Fruit fly (Drosophila melanogaster) whole organism, larva: Measurements from ENCODE around the gene Sec61gamma.

ENCODE experiments used
- noc ChIP-seq: fragments of 200-800 bp; sonication (Bioruptor generic); optimal IDR thresholded peaks from 3 replicates; lab custom pipeline; 2019; ENCODE audit warnings: missing biosample characterization, mild to moderate bottlenecking, missing genetic modification characterization, moderate library complexity

The Sec61gamma gene

dm6 chrX:19618183-19618740 is 24.9 kb upstream of the Sec61gamma start, which contains the start of the genes Pstk and Tim9b:
Pstk (minus strand) TSS chrX:19618537.
Tim9b (minus strand) TSS chrX:19618537.
- no peak for TF ChIP-seq noc (tag; lab: Kevin White, UChicago)

- no peak for TF ChIP-seq noc (tag; lab: Kevin White, UChicago)
These were observed 22.0 kb upstream of the Sec61gamma start, which contains the start of gene CG14221 for dm6 chrX:19621145-19621544. CG14221 (minus strand) TSS chrX:19621245.

dm6 chrX:19622924-19623323 is 20.2 kb upstream of the Sec61gamma start, which contains the start of the genes Naa20A and MKP-4:
Naa20A (minus strand) TSS chrX:19623074.
MKP-4 (plus strand) TSS chrX:19623114.
- no peak for TF ChIP-seq noc (tag; lab: Kevin White, UChicago)

DNA sequence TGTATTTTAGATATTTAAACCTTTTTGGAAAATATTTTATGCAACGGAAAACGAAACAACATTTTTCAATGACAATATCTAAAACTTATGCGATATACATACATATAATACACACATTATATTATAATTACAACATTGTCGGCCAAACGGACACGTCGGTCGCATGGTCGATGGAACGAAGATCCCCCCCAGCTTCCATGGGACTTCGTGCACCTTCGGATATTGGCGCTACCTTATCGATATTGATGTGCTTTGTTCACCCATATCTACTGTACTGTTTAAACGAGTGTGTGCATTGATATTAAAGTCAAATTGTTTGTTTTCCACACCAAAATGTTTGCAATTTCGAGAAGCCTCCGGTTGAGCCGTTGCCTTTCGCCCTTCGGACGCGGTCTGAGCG is 17.7 kb upstream of the Sec61gamma start, which contains the start of gene CG14212:
Gene CG14212 (plus strand): TSS at position 301 of the 400 bp plus-strand sequence.
- no peak for TF ChIP-seq noc (tag; lab: Kevin White, UChicago)

DNA sequence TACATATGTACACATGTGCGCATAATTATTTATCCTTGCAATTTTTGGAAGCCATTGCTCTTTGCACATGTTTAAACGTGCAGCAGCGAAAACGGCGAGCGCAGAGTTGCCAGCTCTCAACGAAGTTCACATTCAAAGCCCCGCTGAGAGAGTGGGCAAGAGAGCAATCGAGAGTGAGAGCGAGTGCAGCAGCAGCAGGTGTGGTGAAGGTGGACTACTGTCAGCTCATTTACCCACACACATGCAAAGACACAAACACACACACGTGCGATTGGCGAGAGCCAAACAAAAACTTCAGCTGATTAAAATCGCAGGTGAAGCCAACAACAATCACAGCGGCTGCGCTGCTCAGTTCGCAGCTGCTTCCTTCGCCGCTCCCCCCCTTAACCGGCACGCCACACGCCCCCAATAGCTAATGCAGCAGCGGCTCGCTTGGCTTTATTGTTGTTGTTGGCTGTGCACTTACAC is 11.7 kb upstream of the Sec61gamma start:
- no peak for TF ChIP-seq noc (tag; lab: Kevin White, UChicago)

dm6 chrX:19637002-19637420 is 6.1 kb upstream of the Sec61gamma start:
- no peak for TF ChIP-seq noc (tag; lab: Kevin White, UChicago)

- TF ChIP-seq noc (tag; lab: Kevin White, UChicago), result no peak
These were observed 5.4 kb upstream of the Sec61gamma start for dm6 chrX:19637434-19638327.

dm6 chrX:19638328-19638940 is 4.7 kb upstream of the Sec61gamma start, which contains the start of gene Rcd-1:
Rcd-1 (plus strand) TSS chrX:19638767.
- TF ChIP-seq noc (tag; lab: Kevin White, UChicago), result no peak

- no peak for TF ChIP-seq noc (tag; lab: Kevin White, UChicago)
These were observed 2.3 kb upstream of the Sec61gamma start for dm6 chrX:19640707-19641248.

dm6 chrX:19645873-19646541 is 2.9 kb downstream of the Sec61gamma start, which contains the start of gene Arp10:
Arp10 (minus strand) TSS chrX:19646176.
- TF ChIP-seq noc (tag; lab: Kevin White, UChicago), result no peak

dm6 chrX:19651757-19652419 is 8.8 kb downstream of the Sec61gamma start, which contains the start of the genes Ranbp21 and Elys:
Ranbp21 (minus strand) TSS chrX:19652269.
Elys (plus strand) TSS chrX:19652305.
- no peak for TF ChIP-seq noc (tag; lab: Kevin White, UChicago)

- no peak for TF ChIP-seq noc (tag; lab: Kevin White, UChicago)
These were observed 19.6 kb downstream of the Sec61gamma start for dm6 chrX:19662583-19663195.

DNA sequence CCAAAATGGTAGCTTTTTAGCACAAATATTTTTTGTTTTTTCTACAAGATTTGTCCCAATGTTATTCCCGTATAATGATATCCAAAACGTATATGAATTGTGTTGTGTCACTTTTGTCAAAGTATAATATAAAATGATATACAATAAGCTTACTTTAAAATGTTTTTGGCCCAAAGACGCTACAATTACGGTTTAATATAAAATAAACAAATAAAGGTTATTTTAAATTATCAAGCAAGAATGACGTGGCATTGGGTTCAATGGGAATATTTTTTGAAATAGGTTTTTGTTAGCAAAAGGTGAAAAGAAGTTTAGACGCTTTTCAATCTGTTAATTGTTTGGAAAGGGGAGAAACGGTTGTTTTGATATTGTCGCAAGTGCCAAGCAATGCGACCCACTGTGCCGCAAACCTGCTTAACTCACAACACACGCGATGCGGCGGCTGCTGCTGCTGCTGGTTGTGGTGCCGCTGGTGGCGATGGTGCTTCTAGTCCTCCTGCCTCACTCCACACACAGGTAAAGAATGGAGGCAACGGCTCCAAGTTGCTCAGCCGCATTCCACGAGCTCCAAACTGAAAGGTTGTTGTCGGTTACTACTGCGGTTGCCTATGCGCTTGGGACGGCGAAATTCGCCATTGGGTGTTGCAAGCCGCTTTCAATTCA is 20.2 kb downstream of the Sec61gamma start:
- TF ChIP-seq noc (tag; lab: Kevin White, UChicago), result no peak
